Worm (Caenorhabditis elegans) whole organism, L2 larva: ENCODE measurements around the gene R04B3.1.
A peak's percentile ranks its signal among the peaks of the same experiment; 100 is the strongest.

ENCODE experiments used
- C34F6.9 ChIP-seq: fragments of 150-350 bp; optimal IDR thresholded peaks from 2 replicates; lab custom pipeline; 2014; ENCODE audit warnings: missing biosample characterization, missing genetic modification characterization
- F13H6.1 ChIP-seq: sonication (generic microtip); optimal IDR thresholded peaks from 2 replicates; lab custom pipeline; 2016; ENCODE audit warnings: missing genetic modification characterization, missing compliant biosample characterization
- Y55F3AM.14 ChIP-seq: fragments of 200-800 bp; sonication (Bioruptor generic); optimal IDR thresholded peaks from 2 replicates; lab custom pipeline; 2018; ENCODE audit warnings: mild to moderate bottlenecking, missing genetic modification characterization, missing compliant biosample characterization
- ZK546.5 ChIP-seq: sonication (generic microtip); optimal IDR thresholded peaks from 2 replicates; lab custom pipeline; 2017; ENCODE audit warnings: missing biosample characterization, missing genetic modification characterization
- alr-1 ChIP-seq: fragments of 150-350 bp; optimal IDR thresholded peaks from 2 replicates; lab custom pipeline; 2014; ENCODE audit warnings: missing biosample characterization, missing genetic modification characterization
- aly-2 ChIP-seq: fragments of 150-350 bp; optimal IDR thresholded peaks from 2 replicates; lab custom pipeline; 2014; ENCODE audit warnings: missing biosample characterization, missing genetic modification characterization
- ama-1 ChIP-seq: fragments of 150-350 bp; optimal IDR thresholded peaks from 2 replicates; lab custom pipeline; 2018; ENCODE audit warnings: inconsistent platforms
- blmp-1 ChIP-seq: sonication (generic microtip); optimal IDR thresholded peaks from 2 replicates; lab custom pipeline; 2017; ENCODE audit warnings: missing genetic modification characterization, mild to moderate bottlenecking, missing compliant biosample characterization, antibody characterized with exemption, moderate library complexity; ENCODE audit not compliant: insufficient read depth
- ceh-82 ChIP-seq: fragments of 150-350 bp; optimal IDR thresholded peaks from 2 replicates; lab custom pipeline; 2014; ENCODE audit warnings: missing biosample characterization, missing genetic modification characterization
- dmd-4 ChIP-seq: sonication (generic microtip); optimal IDR thresholded peaks from 2 replicates; lab custom pipeline; 2017; ENCODE audit warnings: missing biosample characterization, missing genetic modification characterization
- elt-1 ChIP-seq: fragments of 150-350 bp; optimal IDR thresholded peaks from 2 replicates; lab custom pipeline; 2014; ENCODE audit warnings: missing biosample characterization, missing genetic modification characterization
- elt-3 ChIP-seq: sonication (generic microtip); optimal IDR thresholded peaks from 2 replicates; lab custom pipeline; 2017; ENCODE audit warnings: missing biosample characterization, missing genetic modification characterization
- fos-1 ChIP-seq: fragments of 150-350 bp; optimal IDR thresholded peaks from 2 replicates; lab custom pipeline; 2014; ENCODE audit warnings: missing biosample characterization, missing genetic modification characterization
- gmeb-1 ChIP-seq: fragments of 150-350 bp; optimal IDR thresholded peaks from 2 replicates; lab custom pipeline; 2014; ENCODE audit warnings: missing biosample characterization, missing genetic modification characterization
- lin-11 ChIP-seq: fragments of 150-350 bp; sonication (generic microtip); optimal IDR thresholded peaks from 2 replicates; lab custom pipeline; 2014; ENCODE audit warnings: missing biosample characterization, missing genetic modification characterization, inconsistent platforms, mixed read lengths
- lin-13 ChIP-seq: fragments of 150-350 bp; optimal IDR thresholded peaks from 2 replicates; lab custom pipeline; 2014; ENCODE audit warnings: missing biosample characterization, missing genetic modification reagents, missing genetic modification characterization
- lin-39 ChIP-seq: fragments of 150-350 bp; optimal IDR thresholded peaks from 2 replicates; lab custom pipeline; 2014; ENCODE audit warnings: missing biosample characterization, missing genetic modification reagents, missing genetic modification characterization
- mbf-1 ChIP-seq: sonication (generic microtip); optimal IDR thresholded peaks from 2 replicates; lab custom pipeline; 2017; ENCODE audit warnings: missing biosample characterization, missing genetic modification characterization
- mdl-1 ChIP-seq, 2 experiments: fragments of 150-350 bp in 1 of 2; sonication (generic microtip) in 1 of 2; optimal IDR thresholded peaks; 2 replicates each; lab custom pipeline; 2017; ENCODE audit warnings: missing biosample characterization in 2 of 2, missing genetic modification characterization in 2 of 2
- nhr-12 ChIP-seq: fragments of 150-350 bp; optimal IDR thresholded peaks from 2 replicates; lab custom pipeline; 2014; ENCODE audit warnings: missing biosample characterization, missing genetic modification characterization
- nhr-129 ChIP-seq: fragments of 150-350 bp; optimal IDR thresholded peaks from 2 replicates; lab custom pipeline; 2014; ENCODE audit warnings: missing biosample characterization, missing genetic modification characterization
- nhr-21 ChIP-seq: fragments of 150-350 bp; optimal IDR thresholded peaks from 2 replicates; lab custom pipeline; 2014; ENCODE audit warnings: missing biosample characterization, missing genetic modification characterization
- nhr-237 ChIP-seq: fragments of 150-350 bp; optimal IDR thresholded peaks from 2 replicates; lab custom pipeline; 2014; ENCODE audit warnings: missing biosample characterization, missing genetic modification characterization
- nhr-25 ChIP-seq: fragments of 150-350 bp; sonication (generic microtip); optimal IDR thresholded peaks from 3 replicates; lab custom pipeline; 2014; ENCODE audit warnings: missing biosample characterization, missing genetic modification characterization
- nhr-77 ChIP-seq: fragments of 150-350 bp; optimal IDR thresholded peaks from 2 replicates; lab custom pipeline; 2014; ENCODE audit warnings: missing biosample characterization, missing genetic modification characterization
- sem-4 ChIP-seq: fragments of 150-350 bp; optimal IDR thresholded peaks from 2 replicates; lab custom pipeline; 2014; ENCODE audit warnings: missing biosample characterization, missing genetic modification reagents, missing genetic modification characterization
- snpc-4 ChIP-seq: fragments of 150-350 bp; optimal IDR thresholded peaks from 2 replicates; lab custom pipeline; 2014; ENCODE audit warnings: missing biosample characterization, missing genetic modification characterization
- unc-39 ChIP-seq: fragments of 150-350 bp; optimal IDR thresholded peaks from 2 replicates; lab custom pipeline; 2014; ENCODE audit warnings: missing biosample characterization, missing genetic modification characterization
- unc-55 ChIP-seq: fragments of 150-350 bp; sonication (generic microtip); optimal IDR thresholded peaks from 3 replicates; lab custom pipeline; 2014; ENCODE audit warnings: missing biosample characterization, missing genetic modification reagents, missing genetic modification characterization
- unc-62 ChIP-seq: fragments of 150-350 bp; optimal IDR thresholded peaks from 2 replicates; lab custom pipeline; 2014; ENCODE audit warnings: missing biosample characterization, missing genetic modification reagents, missing genetic modification characterization
- ztf-1 ChIP-seq: fragments of 200-800 bp; sonication (Bioruptor generic); conservative IDR thresholded peaks from 2 replicates; pipeline ENCODE4 v1.3.6; 2022; ENCODE audit warnings: missing genetic modification characterization, missing compliant biosample characterization
- ztf-11 ChIP-seq: sonication (generic microtip); optimal IDR thresholded peaks from 2 replicates; lab custom pipeline; 2017; ENCODE audit warnings: missing biosample characterization, missing genetic modification characterization
- ztf-4 ChIP-seq: fragments of 150-350 bp; optimal IDR thresholded peaks from 2 replicates; lab custom pipeline; 2014; ENCODE audit warnings: missing biosample characterization, missing genetic modification characterization

The R04B3.1 gene

ce11 chrX:2443304-2443703, 27.9 kb downstream of the R04B3.1 start, which contains the start of gene T07D1.3:
T07D1.3 (minus strand) TSS chrX:2443404.
- no peak for TF ChIP-seq elt-1 (tag; lab: Kevin White, UChicago)
- no peak for TF ChIP-seq sem-4 (tag; lab: Kevin White, UChicago)
- TF ChIP-seq nhr-237 (tag; lab: Kevin White, UChicago), result no peak
- no peak for TF ChIP-seq nhr-25 (tag; lab: Kevin White, UChicago)
- no peak for TF ChIP-seq ZK546.5
- no peak for TF ChIP-seq blmp-1 (tag; lab: Kevin White, UChicago)
- no peak for TF ChIP-seq lin-39 (tag; lab: Kevin White, UChicago)
- no peak for TF ChIP-seq unc-55
- TF ChIP-seq ztf-11, result no peak
- TF ChIP-seq Y55F3AM.14 (GFP tag; lab: Kevin White, UChicago), result no peak
- no peak for TF ChIP-seq mdl-1 (tag; optimal IDR thresholded peaks at IDR 0.05; lab: Kevin White, UChicago)
- TF ChIP-seq alr-1 (tag; lab: Kevin White, UChicago), result no peak
- no peak for TF ChIP-seq unc-62 (GFP tag; lab: Kevin White, UChicago)
- TF ChIP-seq ceh-82 (tag; lab: Kevin White, UChicago), result no peak
- TF ChIP-seq ztf-4 (tag; lab: Kevin White, UChicago), result no peak
- no peak for TF ChIP-seq lin-11
- TF ChIP-seq mbf-1, result no peak
- TF ChIP-seq F13H6.1 (tag; lab: Kevin White, UChicago), result no peak
- TF ChIP-seq ztf-1 (GFP tag; lab: Robert Waterston, UW), result no peak
- TF ChIP-seq elt-3 (tag; lab: Kevin White, UChicago), result no peak

- TF ChIP-seq nhr-25 (tag; lab: Kevin White, UChicago) (no peak), elt-1 (tag; lab: Kevin White, UChicago) (no peak), unc-55 (peak; percentile 51), ceh-82 (tag; lab: Kevin White, UChicago) (no peak), ztf-11 (no peak), snpc-4 (tag; lab: Kevin White, UChicago) (no peak), ZK546.5 (no peak), nhr-21 (no peak)
Measured at ce11 chrX:2441163-2441562, 30.0 kb downstream of the R04B3.1 start.

ce11 chrX:2439728-2440127, 31.5 kb downstream of the R04B3.1 start:
- TF ChIP-seq gmeb-1 (tag; lab: Kevin White, UChicago), result peak; percentile 16
- no peak for TF ChIP-seq ama-1
- TF ChIP-seq lin-13, result no peak
- TF ChIP-seq fos-1 (tag; lab: Kevin White, UChicago), result peak; percentile 81

- TF ChIP-seq fos-1 (tag; lab: Kevin White, UChicago) (no peak), unc-39 (tag; lab: Kevin White, UChicago) (no peak), nhr-129 (tag; lab: Kevin White, UChicago) (peak; percentile 4), C34F6.9 (tag; lab: Kevin White, UChicago) (no peak), unc-55 (peak; percentile 17), gmeb-1 (tag; lab: Kevin White, UChicago) (no peak)
Measured at ce11 chrX:2439309-2439708, 31.9 kb downstream of the R04B3.1 start.

ce11 chrX:2438857-2439256, 32.3 kb downstream of the R04B3.1 start, which contains the start of gene gid-2:
gid-2 (minus strand) TSS chrX:2438957.
- TF ChIP-seq sem-4 (tag; lab: Kevin White, UChicago), result no peak
- TF ChIP-seq dmd-4, result no peak
- TF ChIP-seq C34F6.9 (tag; lab: Kevin White, UChicago), result peak; percentile 5
- no peak for TF ChIP-seq aly-2
- TF ChIP-seq nhr-129 (tag; lab: Kevin White, UChicago), result no peak

- TF ChIP-seq lin-13 (no peak), Y55F3AM.14 (GFP tag; lab: Kevin White, UChicago) (no peak), blmp-1 (tag; lab: Kevin White, UChicago) (no peak), nhr-12 (no peak), mdl-1 (tag; optimal IDR thresholded peaks at IDR 0.05; lab: Kevin White, UChicago) (no peak), lin-11 (no peak), nhr-21 (no peak), nhr-77 (tag; lab: Kevin White, UChicago) (no peak)
Measured at ce11 chrX:2435353-2435752, 35.9 kb downstream of the R04B3.1 start.
